Worm (Caenorhabditis elegans): ENCODE measurements around the gene epg-9.

- TF ChIP-seq duxl-1 (tag; optimal IDR thresholded peaks at IDR 0.05; ENCODE audit: poor library complexity) (no peak), lir-3 (tag; optimal IDR thresholded peaks at IDR 0.05) (no peak), fos-1 (tag; optimal IDR thresholded peaks at IDR 0.05) (no peak), snpc-4 (tag; optimal IDR thresholded peaks at IDR 0.05) (no peak), nhr-237 (tag; optimal IDR thresholded peaks at IDR 0.05) (no peak), lsy-2 (tag; optimal IDR thresholded peaks at IDR 0.05) (no peak), ceh-82 (tag; optimal IDR thresholded peaks at IDR 0.05) (no peak), hlh-30 (tag; optimal IDR thresholded peaks at IDR 0.05; ENCODE audit: insufficient read depth) (no peak), F49E8.2 (tag; optimal IDR thresholded peaks at IDR 0.05; ENCODE audit: borderline replicate concordance) (no peak), nhr-76 (tag; optimal IDR thresholded peaks at IDR 0.05) (no peak), zag-1 (tag; optimal IDR thresholded peaks at IDR 0.05) (no peak), fkh-10 (GFP tag; optimal IDR thresholded peaks at IDR 0.05) (no peak)
These were observed 15.9 kb downstream of the epg-9 start for ce11 chrIV:2616853-2617252.
